Worm (Caenorhabditis elegans) whole organism, midembryonic: ENCODE data around the gene nhr-226.

Experiments used
- T22C8.4 ChIP-seq: fragments of 200-800 bp; sonication (Bioruptor generic); IDR thresholded peaks from 2 replicates; pipeline ENCODE4 v1.3.6; 2022; ENCODE audit warnings: missing genetic modification characterization, missing compliant biosample characterization
- flt-1 ChIP-seq: fragments of 200-800 bp; sonication (Bioruptor generic); IDR thresholded peaks from 2 replicates; pipeline ENCODE4 v1.3.6; 2022; ENCODE audit warnings: missing genetic modification characterization, missing compliant biosample characterization
- klf-2 ChIP-seq: fragments of 200-800 bp; sonication (Bioruptor generic); conservative IDR thresholded peaks from 2 replicates; pipeline ENCODE4 v1.3.6; 2022; ENCODE audit warnings: missing genetic modification reagents, missing genetic modification characterization, missing compliant biosample characterization
- ref-1 ChIP-seq: fragments of 200-800 bp; sonication (Bioruptor generic); conservative IDR thresholded peaks from 2 replicates; pipeline ENCODE4 v1.3.6; 2022; ENCODE audit warnings: missing genetic modification reagents, missing genetic modification characterization, missing compliant biosample characterization
- tab-1 ChIP-seq: fragments of 200-800 bp; sonication (Bioruptor generic); IDR thresholded peaks from 2 replicates; pipeline ENCODE4 v1.3.6; 2022; ENCODE audit warnings: missing genetic modification characterization, missing compliant biosample characterization
- ztf-23 ChIP-seq: fragments of 200-800 bp; sonication (Bioruptor generic); IDR thresholded peaks from 2 replicates; pipeline ENCODE4 v1.3.6; 2022; ENCODE audit warnings: missing genetic modification reagents, missing genetic modification characterization, missing compliant biosample characterization
- ztf-29 ChIP-seq: fragments of 200-800 bp; sonication (Bioruptor generic); IDR thresholded peaks from 2 replicates; pipeline ENCODE4 v1.3.6; 2022; ENCODE audit warnings: missing genetic modification reagents, missing genetic modification characterization, missing compliant biosample characterization

ce11 chrV:2290329-2290728 is 4.3 kb upstream of the nhr-226 start, which contains the start of gene nhr-225:
- TF ChIP-seq tab-1 (no peak), T22C8.4 (GFP tag; lab: Robert Waterston, UW) (no peak), flt-1 (GFP tag; lab: Robert Waterston, UW) (no peak), klf-2 (GFP tag; lab: Robert Waterston, UW) (no peak), ztf-29 (GFP tag; lab: Robert Waterston, UW) (no peak), ztf-23 (GFP tag; lab: Robert Waterston, UW) (no peak), ref-1 (no peak)
